Fruit fly (Drosophila melanogaster) S2 (cell line): ENCODE measurements around the gene Chsy.

Experiments used
- CG8478 ChIP-seq: fragments of >200 bp; optimal IDR thresholded peaks from 2 replicates; lab custom pipeline; 2018
- CTCF ChIP-seq, 2 experiments: fragments of >200 bp; optimal IDR thresholded peaks; 2 replicates each; lab custom pipeline; 2018

- no peak for TF ChIP-seq CTCF (optimal IDR thresholded peaks at IDR 0.05; lab: Kevin White, UChicago)
- TF ChIP-seq CG8478 (lab: Kevin White, UChicago) = no peak
Measured at dm6 chrX:15539856-15540488, 53.4 kb downstream of the Chsy start.
